Fruit fly (Drosophila melanogaster) whole organism, prepupa: Measurements from ENCODE around the gene Rlb1.

ENCODE experiments used
- CG11902 ChIP-seq: fragments of 200-800 bp; sonication (Bioruptor generic); optimal IDR thresholded peaks from 3 replicates; lab custom pipeline; 2016; ENCODE audit warnings: missing biosample characterization, missing genetic modification characterization
- CG6792 ChIP-seq: fragments of 200-800 bp; sonication (Bioruptor generic); optimal IDR thresholded peaks from 3 replicates; lab custom pipeline; 2016; ENCODE audit warnings: missing biosample characterization, missing genetic modification characterization
- Eip78C ChIP-seq: fragments of 200-800 bp; sonication (Bioruptor generic); peaks from one replicate; lab custom pipeline; 2016; ENCODE audit warnings: missing biosample characterization, missing genetic modification characterization
- Ets21C ChIP-seq: fragments of 200-800 bp; sonication (Bioruptor generic); optimal IDR thresholded peaks from 3 replicates; lab custom pipeline; 2016; ENCODE audit warnings: missing biosample characterization, missing genetic modification characterization
- Gug ChIP-seq: fragments of 200-800 bp; sonication (Bioruptor generic); IDR thresholded peaks from 2 replicates; pipeline ENCODE4 v1.3.6; 2022; ENCODE audit warnings: missing biosample characterization, missing genetic modification characterization
- OdsH ChIP-seq: fragments of 200-800 bp; sonication (Bioruptor generic); optimal IDR thresholded peaks from 3 replicates; lab custom pipeline; 2016; ENCODE audit warnings: missing biosample characterization, missing genetic modification characterization
- acj6 ChIP-seq: fragments of 200-800 bp; sonication (Bioruptor generic); optimal IDR thresholded peaks from 3 replicates; lab custom pipeline; 2016; ENCODE audit warnings: missing biosample characterization, missing genetic modification characterization
- fd85E ChIP-seq: fragments of 200-800 bp; sonication (Bioruptor generic); optimal IDR thresholded peaks from 3 replicates; lab custom pipeline; 2016; ENCODE audit warnings: missing biosample characterization, missing genetic modification characterization
- vri ChIP-seq: fragments of 200-800 bp; sonication (Bioruptor generic); optimal IDR thresholded peaks from 3 replicates; lab custom pipeline; 2016; ENCODE audit warnings: missing biosample characterization, mild to moderate bottlenecking, missing genetic modification characterization

- TF ChIP-seq Gug (GFP tag; lab: Robert Waterston, UW) (no peak), OdsH (GFP tag; lab: Kevin White, UChicago) (no peak), vri (GFP tag; lab: Kevin White, UChicago) (no peak), CG6792 (GFP tag; lab: Kevin White, UChicago) (no peak), acj6 (GFP tag; lab: Kevin White, UChicago) (no peak), CG11902 (GFP tag; lab: Kevin White, UChicago) (no peak), fd85E (no peak), Eip78C (GFP tag; lab: Kevin White, UChicago) (no peak), Ets21C (GFP tag; lab: Kevin White, UChicago) (no peak)
These were observed 30.5 kb downstream of the Rlb1 start for dm6 chr3R:9543495-9544180.
